ENCODE assay signal across 5 fruit fly cellular contexts in the genomic region with DNA sequence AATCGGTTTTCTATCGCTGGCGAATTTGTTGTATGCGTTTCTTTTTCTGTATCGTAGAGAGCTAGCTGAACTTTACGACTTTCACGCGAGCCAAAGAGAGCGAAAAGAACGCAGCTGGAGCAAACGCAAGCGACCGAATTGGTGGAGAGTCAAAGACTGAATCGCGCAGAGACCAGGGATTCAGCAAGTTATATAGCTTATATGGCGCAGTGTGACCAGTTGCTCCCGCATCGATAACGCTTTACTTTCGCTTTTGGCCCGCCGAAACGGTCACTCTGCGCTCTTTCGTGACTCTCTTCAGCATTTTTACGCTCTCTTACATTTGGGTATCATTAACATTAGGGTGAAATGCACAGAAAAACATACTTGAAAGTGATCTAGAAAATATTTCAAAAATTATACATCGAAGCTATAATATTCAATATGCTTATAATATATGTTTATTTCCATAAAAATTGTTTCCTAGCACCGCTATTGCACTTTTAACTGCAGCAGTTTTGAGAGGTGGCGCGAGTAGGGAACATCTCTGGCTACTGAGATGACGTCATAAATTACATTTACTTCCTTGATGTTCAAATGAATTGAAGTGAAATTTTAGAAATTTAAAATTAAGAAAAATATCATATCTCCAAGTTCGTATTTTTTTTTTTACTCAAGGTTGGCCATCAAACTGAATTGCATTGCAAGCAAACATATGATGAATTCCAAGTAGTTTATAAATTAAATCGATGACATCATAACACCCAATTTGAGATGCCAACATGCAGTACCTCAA.
TF ChIP-seq lines count a peak whose summit lies in the region.

Gene glec, minus strand, starts transcription at position 169 of the 775 bp plus-strand sequence.

TF ChIP-seq in whole organism, adult, 20 proteins besides CTCF, POLR2A, EP300 and RAD21 (continued from another document):
- no peak for TF ChIP-seq pad (GFP tag; optimal IDR thresholded peaks at IDR 0.05; lab: Kevin White, UChicago)
- TF ChIP-seq CG7045 (GFP tag; optimal IDR thresholded peaks at IDR 0.05; lab: Kevin White, UChicago): no peak
- no peak for TF ChIP-seq cnc (optimal IDR thresholded peaks at IDR 0.05; lab: Kevin White, UChicago)
- TF ChIP-seq CG5204 (GFP tag; optimal IDR thresholded peaks at IDR 0.05; lab: Kevin White, UChicago): peak; percentile 68

TF ChIP-seq in whole organism, embryonic, 481 proteins besides CTCF, POLR2A, EP300 and RAD21 (continued from another document and continues in another):
- TF ChIP-seq CG8765 (GFP tag; IDR thresholded peaks at IDR 0.05; lab: Robert Waterston, UW) (no peak), Hr51 (GFP tag; optimal IDR thresholded peaks at IDR 0.05; lab: Kevin White, UChicago) (peak in 1 of 2 experiments; percentile 58), fd64A (GFP tag; optimal IDR thresholded peaks at IDR 0.05; lab: Kevin White, UChicago) (peak; percentile 51), CG17912 (GFP tag; optimal IDR thresholded peaks at IDR 0.05; lab: Kevin White, UChicago) (peak; percentile 45), wdn (GFP tag; IDR thresholded peaks at IDR 0.05; lab: Robert Waterston, UW) (no peak), Asciz (GFP tag; optimal IDR thresholded peaks at IDR 0.05; lab: Kevin White, UChicago) (no peak), tio (GFP tag; optimal IDR thresholded peaks at IDR 0.05; lab: Kevin White, UChicago) (peak; percentile 55), Fer3 (tag; optimal IDR thresholded peaks at IDR 0.05; lab: Kevin White, UChicago) (peak; percentile 6), ken (GFP tag; IDR thresholded peaks at IDR 0.05; lab: Robert Waterston, UW) (0 out of 3 replicates have a peak, but pooled peaks have one; percentile 50), CG7271 (tag; optimal IDR thresholded peaks at IDR 0.05; lab: Kevin White, UChicago) (no peak), CG8089 (GFP tag; optimal IDR thresholded peaks at IDR 0.05; lab: Kevin White, UChicago) (peak; percentile 11), Neu2 (GFP tag; optimal IDR thresholded peaks at IDR 0.05; lab: Kevin White, UChicago; ENCODE audit: borderline replicate concordance) (no peak), ind (GFP tag; optimal IDR thresholded peaks at IDR 0.05; lab: Kevin White, UChicago) (no peak), CG3163 (GFP tag; optimal IDR thresholded peaks at IDR 0.05; lab: Kevin White, UChicago) (peak; percentile 100), CG4424 (GFP tag; optimal IDR thresholded peaks at IDR 0.05; lab: Kevin White, UChicago) (no peak), Hsf (GFP tag; optimal IDR thresholded peaks at IDR 0.05; lab: Kevin White, UChicago) (no peak), CG15514 (GFP tag; optimal IDR thresholded peaks at IDR 0.05; lab: Kevin White, UChicago) (peak; percentile 91), Dp (GFP tag; optimal IDR thresholded peaks at IDR 0.05; lab: Kevin White, UChicago) (peak; percentile 9), ci (GFP tag; IDR thresholded peaks at IDR 0.05; lab: Robert Waterston, UW) (peak; percentile 90), Ets65A (GFP tag; lab: Kevin White, UChicago) (peak; percentile 76), Sry-β (GFP tag; optimal IDR thresholded peaks at IDR 0.05; lab: Kevin White, UChicago) (no peak), CG2129 (GFP tag; IDR thresholded peaks at IDR 0.05; lab: Robert Waterston, UW; ENCODE audit: partially characterized antibody) (no peak), CG1233 (GFP tag; optimal IDR thresholded peaks at IDR 0.05; lab: Kevin White, UChicago) (no peak), run (tag; optimal IDR thresholded peaks at IDR 0.05; lab: Kevin White, UChicago) (no peak), CG3407 (GFP tag; optimal IDR thresholded peaks at IDR 0.05; lab: Kevin White, UChicago) (peak; percentile 12), Trl (optimal IDR thresholded peaks at IDR 0.05; lab: Kevin White, UChicago) (peak; percentile 90 to 93), Trl (GFP tag; optimal IDR thresholded peaks at IDR 0.05; lab: Kevin White, UChicago) (peak; percentile 67), CG11247 (GFP tag; IDR thresholded peaks at IDR 0.05; lab: Robert Waterston, UW) (no peak; the same call in 1 of the 2 replicates), sob (GFP tag; IDR thresholded peaks at IDR 0.05; lab: Robert Waterston, UW) (peak; percentile 34; the same call in 1 of the 2 replicates)

TF ChIP-seq in whole organism, prepupa, 60 proteins besides CTCF, POLR2A, EP300 and RAD21 (continued from another document and continues in another):
- TF ChIP-seq lz (GFP tag; optimal IDR thresholded peaks at IDR 0.05; lab: Kevin White, UChicago): peak; percentile 3
- TF ChIP-seq OdsH (GFP tag; optimal IDR thresholded peaks at IDR 0.05; lab: Kevin White, UChicago): peak; percentile 71
- TF ChIP-seq Ets21C (GFP tag; optimal IDR thresholded peaks at IDR 0.05; lab: Kevin White, UChicago): no peak
- no peak for TF ChIP-seq CG6808 (GFP tag; optimal IDR thresholded peaks at IDR 0.05; lab: Kevin White, UChicago)
- peak; percentile 71 for TF ChIP-seq vri (GFP tag; optimal IDR thresholded peaks at IDR 0.05; lab: Kevin White, UChicago)
- TF ChIP-seq ss (GFP tag; optimal IDR thresholded peaks at IDR 0.05; lab: Kevin White, UChicago): peak in 1 of 2 experiments; percentile 25
- peak in 1 of 2 experiments; percentile 58 for TF ChIP-seq salr (GFP tag; optimal IDR thresholded peaks at IDR 0.05; lab: Kevin White, UChicago)
- TF ChIP-seq CG6792 (GFP tag; optimal IDR thresholded peaks at IDR 0.05; lab: Kevin White, UChicago): peak; percentile 37
- TF ChIP-seq CG10669 (GFP tag; optimal IDR thresholded peaks at IDR 0.05; lab: Kevin White, UChicago): no peak
- peak; percentile 47 for TF ChIP-seq Hr39 (GFP tag; optimal IDR thresholded peaks at IDR 0.05; lab: Kevin White, UChicago)
- TF ChIP-seq dac (GFP tag; optimal IDR thresholded peaks at IDR 0.05; lab: Kevin White, UChicago): peak; percentile 33
- TF ChIP-seq Ets96B (tag; optimal IDR thresholded peaks at IDR 0.05; lab: Kevin White, UChicago): no peak
- TF ChIP-seq CG9139 (GFP tag; optimal IDR thresholded peaks at IDR 0.05; lab: Kevin White, UChicago): no peak
- no peak for TF ChIP-seq Gug (GFP tag; IDR thresholded peaks at IDR 0.05; lab: Robert Waterston, UW)
- TF ChIP-seq pdm3 (GFP tag; optimal IDR thresholded peaks at IDR 0.05; lab: Kevin White, UChicago): peak; percentile 69
- peak; percentile 36 for TF ChIP-seq topi (GFP tag; optimal IDR thresholded peaks at IDR 0.05; lab: Kevin White, UChicago)
- no peak for TF ChIP-seq spab (GFP tag; optimal IDR thresholded peaks at IDR 0.05; lab: Kevin White, UChicago)
- peak; percentile 22 for TF ChIP-seq CG34406 (GFP tag; optimal IDR thresholded peaks at IDR 0.05; lab: Kevin White, UChicago)
- TF ChIP-seq CG6854 (GFP tag; optimal IDR thresholded peaks at IDR 0.05; lab: Kevin White, UChicago): peak; percentile 77
- peak; percentile 27 for TF ChIP-seq CG16779 (tag; optimal IDR thresholded peaks at IDR 0.05; lab: Kevin White, UChicago)
- TF ChIP-seq CG8319 (GFP tag; optimal IDR thresholded peaks at IDR 0.05; lab: Kevin White, UChicago): no peak
- TF ChIP-seq acj6 (GFP tag; optimal IDR thresholded peaks at IDR 0.05; lab: Kevin White, UChicago): peak; percentile 69
- peak; percentile 72 for TF ChIP-seq Met (GFP tag; optimal IDR thresholded peaks at IDR 0.05; lab: Kevin White, UChicago)
- peak; percentile 43 for TF ChIP-seq Eip75B (GFP tag; optimal IDR thresholded peaks at IDR 0.05; lab: Kevin White, UChicago)
- peak; percentile 72 for TF ChIP-seq achi (GFP tag; optimal IDR thresholded peaks at IDR 0.05; lab: Kevin White, UChicago)
- peak; percentile 59 for TF ChIP-seq Eip93F (GFP tag; optimal IDR thresholded peaks at IDR 0.05; lab: Kevin White, UChicago)
- TF ChIP-seq Hr38 (GFP tag; optimal IDR thresholded peaks at IDR 0.05; lab: Kevin White, UChicago): no peak
- peak; percentile 41 for TF ChIP-seq CG6163 (GFP tag; IDR thresholded peaks at IDR 0.05; lab: Robert Waterston, UW)
- no peak for TF ChIP-seq CG11902 (GFP tag; optimal IDR thresholded peaks at IDR 0.05; lab: Kevin White, UChicago)
- TF ChIP-seq fkh (GFP tag; optimal IDR thresholded peaks at IDR 0.05; lab: Kevin White, UChicago): no peak
- peak; percentile 14 for TF ChIP-seq CG6276 (GFP tag; optimal IDR thresholded peaks at IDR 0.05; lab: Kevin White, UChicago)

TF ChIP-seq in whole organism, pupa, 21 proteins besides CTCF, POLR2A, EP300 and RAD21 (continued from another document):
- TF ChIP-seq Snoo (tag; optimal IDR thresholded peaks at IDR 0.05; lab: Kevin White, UChicago) (peak; percentile 35), CG8159 (tag; optimal IDR thresholded peaks at IDR 0.05; lab: Kevin White, UChicago) (no peak), CG8301 (tag; optimal IDR thresholded peaks at IDR 0.05; lab: Kevin White, UChicago) (no peak)

TF ChIP-seq in whole organism, wandering third instar larva, 38 proteins besides CTCF, POLR2A, EP300 and RAD21 (continued from another document):
- peak; percentile 61 for TF ChIP-seq sv (GFP tag; optimal IDR thresholded peaks at IDR 0.05; lab: Kevin White, UChicago)
- peak; percentile 74 for TF ChIP-seq woc (GFP tag; optimal IDR thresholded peaks at IDR 0.05; lab: Kevin White, UChicago)
- no peak for TF ChIP-seq dsf (GFP tag; optimal IDR thresholded peaks at IDR 0.05; lab: Kevin White, UChicago; ENCODE audit: borderline replicate concordance)
- TF ChIP-seq rgr (GFP tag; optimal IDR thresholded peaks at IDR 0.05; lab: Kevin White, UChicago): peak; percentile 44
- TF ChIP-seq jim (GFP tag; optimal IDR thresholded peaks at IDR 0.05; lab: Kevin White, UChicago): peak; percentile 82
- TF ChIP-seq Dif (GFP tag; optimal IDR thresholded peaks at IDR 0.05; lab: Kevin White, UChicago; ENCODE audit: partially characterized antibody): peak; percentile 28
- peak; percentile 54 for TF ChIP-seq brk (GFP tag; optimal IDR thresholded peaks at IDR 0.05; lab: Kevin White, UChicago)
- TF ChIP-seq Hnf4 (GFP tag; optimal IDR thresholded peaks at IDR 0.05; lab: Kevin White, UChicago): peak; percentile 71
- TF ChIP-seq GATAd (GFP tag; optimal IDR thresholded peaks at IDR 0.05; lab: Kevin White, UChicago): no peak
- peak; percentile 28 for TF ChIP-seq Mio (GFP tag; optimal IDR thresholded peaks at IDR 0.05; lab: Kevin White, UChicago)
- TF ChIP-seq CrebA (GFP tag; optimal IDR thresholded peaks at IDR 0.05; lab: Kevin White, UChicago; ENCODE audit: borderline replicate concordance): peak; percentile 64
- no peak for TF ChIP-seq usp (GFP tag; optimal IDR thresholded peaks at IDR 0.05; lab: Kevin White, UChicago)
- peak; percentile 50 for TF ChIP-seq Sp1 (GFP tag; optimal IDR thresholded peaks at IDR 0.05; lab: Kevin White, UChicago)
- TF ChIP-seq tai (GFP tag; optimal IDR thresholded peaks at IDR 0.05; lab: Kevin White, UChicago): peak; percentile 26
- TF ChIP-seq Dfd (GFP tag; optimal IDR thresholded peaks at IDR 0.05; lab: Kevin White, UChicago): no peak
- no peak for TF ChIP-seq N (GFP tag; optimal IDR thresholded peaks at IDR 0.05; lab: Kevin White, UChicago)
- TF ChIP-seq psq (GFP tag; optimal IDR thresholded peaks at IDR 0.05; lab: Kevin White, UChicago): peak; percentile 62
- peak; percentile 30 for TF ChIP-seq fru (GFP tag; optimal IDR thresholded peaks at IDR 0.05; lab: Kevin White, UChicago)
- TF ChIP-seq Jra (GFP tag; optimal IDR thresholded peaks at IDR 0.05; lab: Kevin White, UChicago): peak; percentile 43
